1 fruit fly cellular context compared by ENCODE assay signal in genomic region chrX:2585716-2586082, dm6.
A peak's percentile ranks its signal among the peaks of the same experiment; 100 is the strongest.
TF ChIP-seq lines count a peak whose summit lies in the region.

Gene wds (plus strand): TSS chrX:2585980.

TF ChIP-seq in whole organism, embryonic, 481 proteins besides CTCF, POLR2A, EP300 and RAD21 (continued from another document):
- TF ChIP-seq disco-r (GFP tag; optimal IDR thresholded peaks at IDR 0.05; lab: Kevin White, UChicago): no peak
- no peak for TF ChIP-seq Nf-YA (GFP tag; IDR thresholded peaks at IDR 0.05; lab: Robert Waterston, UW)
- TF ChIP-seq cato (GFP tag; optimal IDR thresholded peaks at IDR 0.05; lab: Kevin White, UChicago; ENCODE audit: borderline replicate concordance): no peak
- TF ChIP-seq CG8478 (optimal IDR thresholded peaks at IDR 0.05; lab: Kevin White, UChicago): no peak
- TF ChIP-seq row (GFP tag; IDR thresholded peaks at IDR 0.05; lab: Robert Waterston, UW): 0 out of 3 replicates have a peak, but pooled peaks have one; percentile 9
- TF ChIP-seq Dbx (GFP tag; IDR thresholded peaks at IDR 0.05; lab: Robert Waterston, UW): no peak
- no peak for TF ChIP-seq p53 (GFP tag; optimal IDR thresholded peaks at IDR 0.05; lab: Kevin White, UChicago)
- TF ChIP-seq CG2116 (GFP tag; optimal IDR thresholded peaks at IDR 0.05; lab: Kevin White, UChicago): peak; percentile 75
- TF ChIP-seq CG9215 (GFP tag; IDR thresholded peaks at IDR 0.05; lab: Robert Waterston, UW): 0 out of 2 replicates have a peak, but pooled peaks have one; percentile 5
- TF ChIP-seq CG11085 (GFP tag; IDR thresholded peaks at IDR 0.05; lab: Robert Waterston, UW): no peak
- TF ChIP-seq Tbp (GFP tag; optimal IDR thresholded peaks at IDR 0.05; lab: Kevin White, UChicago): peak; percentile 42
- TF ChIP-seq phol (tag; optimal IDR thresholded peaks at IDR 0.05; lab: Kevin White, UChicago): peak; percentile 2
- TF ChIP-seq ERR (GFP tag; optimal IDR thresholded peaks at IDR 0.05; lab: Kevin White, UChicago): no peak
- TF ChIP-seq Dfd (GFP tag; optimal IDR thresholded peaks at IDR 0.05; lab: Kevin White, UChicago): no peak
- no peak for TF ChIP-seq CG7839 (tag; optimal IDR thresholded peaks at IDR 0.05; lab: Kevin White, UChicago)
- TF ChIP-seq bowl (GFP tag; IDR thresholded peaks at IDR 0.05; lab: Robert Waterston, UW): no peak
- TF ChIP-seq CG8924 (tag; optimal IDR thresholded peaks at IDR 0.05; lab: Kevin White, UChicago): no peak
- peak; percentile 38 for TF ChIP-seq Dp (GFP tag; optimal IDR thresholded peaks at IDR 0.05; lab: Kevin White, UChicago)
- TF ChIP-seq CG9797 (GFP tag; optimal IDR thresholded peaks at IDR 0.05; lab: Kevin White, UChicago): peak; percentile 67
- no peak for TF ChIP-seq chif (GFP tag; optimal IDR thresholded peaks at IDR 0.05; lab: Kevin White, UChicago)
- no peak for TF ChIP-seq CG11560 (tag; IDR thresholded peaks at IDR 0.05; lab: Robert Waterston, UW)
- TF ChIP-seq caup (GFP tag; optimal IDR thresholded peaks at IDR 0.05; lab: Kevin White, UChicago; ENCODE audit: severe bottlenecking): no peak
- peak; percentile 31 for TF ChIP-seq Lhr (GFP tag; optimal IDR thresholded peaks at IDR 0.05; lab: Kevin White, UChicago)
- 0 out of 3 replicates have a peak, but pooled peaks have one; percentile 19 for TF ChIP-seq CG17361 (GFP tag; IDR thresholded peaks at IDR 0.05; lab: Robert Waterston, UW)
- TF ChIP-seq Hsf (GFP tag; optimal IDR thresholded peaks at IDR 0.05; lab: Kevin White, UChicago): no peak
- no peak for TF ChIP-seq tgo (GFP tag; IDR thresholded peaks at IDR 0.05; lab: Robert Waterston, UW)
- TF ChIP-seq psq (GFP tag; optimal IDR thresholded peaks at IDR 0.05; lab: Kevin White, UChicago): no peak
- no peak for TF ChIP-seq CG9876 (GFP tag; optimal IDR thresholded peaks at IDR 0.05; lab: Kevin White, UChicago)
- TF ChIP-seq Sox100B (GFP tag; optimal IDR thresholded peaks at IDR 0.05; lab: Kevin White, UChicago): no peak
- TF ChIP-seq ttk (GFP tag; IDR thresholded peaks at IDR 0.05; lab: Robert Waterston, UW): no peak
- peak; percentile 61 for TF ChIP-seq MESR4 (GFP tag; optimal IDR thresholded peaks at IDR 0.05; lab: Kevin White, UChicago)
- TF ChIP-seq sens (GFP tag; lab: Kevin White, UChicago): peak; percentile 60
- TF ChIP-seq danr (GFP tag; IDR thresholded peaks at IDR 0.05; lab: Robert Waterston, UW): no peak
- TF ChIP-seq maf-S (GFP tag; optimal IDR thresholded peaks at IDR 0.05; lab: Kevin White, UChicago): no peak
- no peak for TF ChIP-seq CG9437 (GFP tag; optimal IDR thresholded peaks at IDR 0.05; lab: Kevin White, UChicago)
- TF ChIP-seq Opbp (GFP tag; IDR thresholded peaks at IDR 0.05; lab: Robert Waterston, UW; ENCODE audit: partially characterized antibody): no peak
- no peak for TF ChIP-seq CG34224 (GFP tag; IDR thresholded peaks at IDR 0.05; lab: Robert Waterston, UW; ENCODE audit: partially characterized antibody)
- TF ChIP-seq CG6254 (GFP tag; optimal IDR thresholded peaks at IDR 0.05; lab: Kevin White, UChicago): no peak
- TF ChIP-seq fd3F (GFP tag; optimal IDR thresholded peaks at IDR 0.05; lab: Kevin White, UChicago): no peak
- no peak for TF ChIP-seq Spps (tag; optimal IDR thresholded peaks at IDR 0.05; lab: Kevin White, UChicago)
- TF ChIP-seq dati (GFP tag; IDR thresholded peaks at IDR 0.05; lab: Robert Waterston, UW): no peak
- no peak for TF ChIP-seq kah (GFP tag; optimal IDR thresholded peaks at IDR 0.05; lab: Kevin White, UChicago)
- no peak for TF ChIP-seq sob (GFP tag; IDR thresholded peaks at IDR 0.05; lab: Robert Waterston, UW)
- TF ChIP-seq CG11093 (GFP tag; IDR thresholded peaks at IDR 0.05; lab: Robert Waterston, UW): no peak
- TF ChIP-seq NfI (GFP tag; optimal IDR thresholded peaks at IDR 0.05; lab: Kevin White, UChicago): no peak
- TF ChIP-seq knrl (GFP tag; IDR thresholded peaks at IDR 0.05; lab: Robert Waterston, UW; ENCODE audit: partially characterized antibody): no peak
- peak; percentile 21; the same call in 1 of the 2 replicates for TF ChIP-seq bbx (GFP tag; IDR thresholded peaks at IDR 0.05; lab: Robert Waterston, UW; ENCODE audit: partially characterized antibody)
- TF ChIP-seq CG2889 (GFP tag; IDR thresholded peaks at IDR 0.05; lab: Robert Waterston, UW): no peak
- peak; percentile 67 for TF ChIP-seq Myb (GFP tag; optimal IDR thresholded peaks at IDR 0.05; lab: Kevin White, UChicago)
- TF ChIP-seq zen2 (GFP tag; IDR thresholded peaks at IDR 0.05; lab: Robert Waterston, UW; ENCODE audit: partially characterized antibody): no peak
- TF ChIP-seq amos (GFP tag; IDR thresholded peaks at IDR 0.05; lab: Robert Waterston, UW; ENCODE audit: partially characterized antibody): 0 out of 2 replicates have a peak, but pooled peaks have one; percentile 27
- no peak for TF ChIP-seq B-H2 (GFP tag; optimal IDR thresholded peaks at IDR 0.05; lab: Kevin White, UChicago)
- TF ChIP-seq TFAM (GFP tag; optimal IDR thresholded peaks at IDR 0.05; lab: Kevin White, UChicago): no peak
- TF ChIP-seq CG30020 (tag; optimal IDR thresholded peaks at IDR 0.05; lab: Kevin White, UChicago): no peak
- no peak for TF ChIP-seq Elba2 (GFP tag; optimal IDR thresholded peaks at IDR 0.05; lab: Kevin White, UChicago)
- no peak for TF ChIP-seq Six4 (GFP tag; optimal IDR thresholded peaks at IDR 0.05; lab: Kevin White, UChicago)
- TF ChIP-seq dysf (GFP tag; IDR thresholded peaks at IDR 0.05; lab: Robert Waterston, UW): no peak
- no peak for TF ChIP-seq CG12236 (GFP tag; optimal IDR thresholded peaks at IDR 0.05; lab: Kevin White, UChicago)
- TF ChIP-seq CG13123 (GFP tag; optimal IDR thresholded peaks at IDR 0.05; lab: Kevin White, UChicago): no peak
- TF ChIP-seq Sin3A (optimal IDR thresholded peaks at IDR 0.05; lab: Kevin White, UChicago): peak; percentile 68
- no peak for TF ChIP-seq Jarid2 (GFP tag; optimal IDR thresholded peaks at IDR 0.05; lab: Kevin White, UChicago)
- TF ChIP-seq CG2129 (GFP tag; IDR thresholded peaks at IDR 0.05; lab: Robert Waterston, UW; ENCODE audit: partially characterized antibody): no peak
- no peak for TF ChIP-seq fru (optimal IDR thresholded peaks at IDR 0.05; lab: Kevin White, UChicago)
- no peak for TF ChIP-seq pfk (GFP tag; optimal IDR thresholded peaks at IDR 0.05; lab: Kevin White, UChicago)
- TF ChIP-seq croc (GFP tag; conservative IDR thresholded peaks at IDR 0.05; lab: Robert Waterston, UW): no peak
- peak; percentile 21; the same call in 1 of the 2 replicates for TF ChIP-seq CG13287 (GFP tag; IDR thresholded peaks at IDR 0.05; lab: Robert Waterston, UW; ENCODE audit: partially characterized antibody)
- peak; percentile 46; the same call in 1 of the 2 replicates for TF ChIP-seq E2f2 (GFP tag; IDR thresholded peaks at IDR 0.05; lab: Robert Waterston, UW)
- TF ChIP-seq dm (GFP tag; optimal IDR thresholded peaks at IDR 0.05; lab: Kevin White, UChicago): peak; percentile 80
- TF ChIP-seq Dad (GFP tag; optimal IDR thresholded peaks at IDR 0.05; lab: Kevin White, UChicago): no peak
- TF ChIP-seq aop (GFP tag; IDR thresholded peaks at IDR 0.05; lab: Robert Waterston, UW): no peak
